Worm (Caenorhabditis elegans) whole organism, mixed stage, embryonic: ENCODE data around the gene ttr-5.

Experiments
- bed-3 ChIP-seq: fragments of 200-800 bp; sonication (Bioruptor generic); optimal IDR thresholded peaks from 3 replicates; lab custom pipeline; 2018; ENCODE audit warnings: mild to moderate bottlenecking, missing genetic modification characterization, moderate library complexity, missing compliant biosample characterization
- blmp-1 ChIP-seq: fragments of 150-350 bp; optimal IDR thresholded peaks from 2 replicates; lab custom pipeline; 2014; ENCODE audit warnings: missing biosample characterization, missing genetic modification characterization
- ceh-39 ChIP-seq: fragments of 150-350 bp; optimal IDR thresholded peaks from 2 replicates; lab custom pipeline; 2014; ENCODE audit warnings: missing biosample characterization, missing genetic modification characterization
- ceh-43 ChIP-seq: fragments of 200-800 bp; sonication (Bioruptor generic); optimal IDR thresholded peaks from 2 replicates; lab custom pipeline; 2018; ENCODE audit warnings: mild to moderate bottlenecking, missing genetic modification characterization, moderate library complexity, missing compliant biosample characterization
- ceh-83 ChIP-seq: fragments of 200-800 bp; sonication (Bioruptor generic); optimal IDR thresholded peaks from 2 replicates; lab custom pipeline; 2018; ENCODE audit warnings: mild to moderate bottlenecking, missing genetic modification characterization, missing compliant biosample characterization
- ces-1 ChIP-seq: fragments of 150-350 bp; optimal IDR thresholded peaks from 2 replicates; lab custom pipeline; 2014; ENCODE audit warnings: missing biosample characterization, missing genetic modification reagents, missing genetic modification characterization
- cnd-1 ChIP-seq: fragments of 200-800 bp; sonication (Bioruptor generic); optimal IDR thresholded peaks from 2 replicates; lab custom pipeline; 2018; ENCODE audit warnings: mild to moderate bottlenecking, missing genetic modification characterization, missing compliant biosample characterization
- drap-1 ChIP-seq: fragments of 200-800 bp; sonication (Bioruptor generic); optimal IDR thresholded peaks from 3 replicates; lab custom pipeline; 2018; ENCODE audit warnings: mild to moderate bottlenecking, missing genetic modification characterization, missing compliant biosample characterization
- elt-1 ChIP-seq: sonication (generic microtip); optimal IDR thresholded peaks from 2 replicates; lab custom pipeline; 2017; ENCODE audit warnings: missing genetic modification characterization, mild to moderate bottlenecking, missing compliant biosample characterization, antibody characterized with exemption, moderate library complexity, borderline replicate concordance; ENCODE audit not compliant: insufficient read depth
- elt-3 ChIP-seq: fragments of 150-350 bp; optimal IDR thresholded peaks from 2 replicates; lab custom pipeline; 2014; ENCODE audit warnings: missing biosample characterization, missing genetic modification characterization
- flh-1 ChIP-seq: fragments of 200-800 bp; sonication (Bioruptor generic); optimal IDR thresholded peaks from 2 replicates; lab custom pipeline; 2018; ENCODE audit warnings: mild to moderate bottlenecking, missing genetic modification characterization, moderate library complexity, missing compliant biosample characterization
- ham-2 ChIP-seq: fragments of 200-800 bp; sonication (Bioruptor generic); optimal IDR thresholded peaks from 2 replicates; lab custom pipeline; 2018; ENCODE audit warnings: mild to moderate bottlenecking, missing genetic modification characterization, missing compliant biosample characterization
- hlh-1 ChIP-seq: fragments of 150-350 bp; optimal IDR thresholded peaks from 2 replicates; lab custom pipeline; 2014; ENCODE audit warnings: missing biosample characterization, missing genetic modification reagents, missing genetic modification characterization
- lin-13 ChIP-seq: fragments of 150-350 bp; optimal IDR thresholded peaks from 2 replicates; lab custom pipeline; 2014; ENCODE audit warnings: missing biosample characterization, missing genetic modification characterization
- lin-32 ChIP-seq: fragments of 200-800 bp; sonication (Bioruptor generic); optimal IDR thresholded peaks from 2 replicates; lab custom pipeline; 2018; ENCODE audit warnings: mild to moderate bottlenecking, missing genetic modification characterization, missing compliant biosample characterization
- lsy-2 ChIP-seq: fragments of 150-350 bp; optimal IDR thresholded peaks from 2 replicates; lab custom pipeline; 2014; ENCODE audit warnings: missing biosample characterization, missing genetic modification characterization
- mab-5 ChIP-seq: fragments of 150-350 bp; optimal IDR thresholded peaks from 2 replicates; lab custom pipeline; 2014; ENCODE audit warnings: missing biosample characterization, missing genetic modification characterization
- mep-1 ChIP-seq: fragments of 150-350 bp; optimal IDR thresholded peaks from 2 replicates; lab custom pipeline; 2017; ENCODE audit warnings: missing biosample characterization, missing genetic modification reagents, missing genetic modification characterization, inconsistent platforms
- mls-2 ChIP-seq: sonication (generic microtip); optimal IDR thresholded peaks from 2 replicates; lab custom pipeline; 2016; ENCODE audit warnings: mild to moderate bottlenecking, missing genetic modification characterization, moderate library complexity, missing compliant biosample characterization
- nhr-12 ChIP-seq: fragments of 150-350 bp; optimal IDR thresholded peaks from 2 replicates; lab custom pipeline; 2014; ENCODE audit warnings: missing biosample characterization, missing genetic modification characterization
- nhr-2 ChIP-seq: fragments of 150-350 bp; optimal IDR thresholded peaks from 2 replicates; lab custom pipeline; 2014; ENCODE audit warnings: missing biosample characterization, missing genetic modification characterization
- nhr-237 ChIP-seq: fragments of 150-350 bp; optimal IDR thresholded peaks from 2 replicates; lab custom pipeline; 2014; ENCODE audit warnings: missing biosample characterization, missing genetic modification characterization
- nhr-28 ChIP-seq: fragments of 150-350 bp; optimal IDR thresholded peaks from 2 replicates; lab custom pipeline; 2014; ENCODE audit warnings: missing biosample characterization, missing genetic modification characterization
- nhr-76 ChIP-seq: sonication (generic microtip); optimal IDR thresholded peaks from 2 replicates; lab custom pipeline; 2017; ENCODE audit warnings: missing biosample characterization, missing genetic modification characterization
- pha-4 ChIP-seq: fragments of 150-350 bp; optimal IDR thresholded peaks from 2 replicates; lab custom pipeline; 2018; ENCODE audit warnings: missing biosample characterization, missing genetic modification reagents, missing genetic modification characterization
- snpc-4 ChIP-seq: fragments of 150-350 bp; optimal IDR thresholded peaks from 2 replicates; lab custom pipeline; 2014; ENCODE audit warnings: missing biosample characterization, missing genetic modification characterization
- sptf-1 ChIP-seq: sonication (generic microtip); optimal IDR thresholded peaks from 2 replicates; lab custom pipeline; 2017; ENCODE audit warnings: mild to moderate bottlenecking, missing genetic modification characterization, moderate library complexity, missing compliant biosample characterization
- tbx-8 ChIP-seq: fragments of 200-800 bp; sonication (Bioruptor generic); optimal IDR thresholded peaks from 2 replicates; lab custom pipeline; 2018; ENCODE audit warnings: mild to moderate bottlenecking, missing genetic modification characterization, moderate library complexity, missing compliant biosample characterization
- unc-120 ChIP-seq: sonication (generic microtip); optimal IDR thresholded peaks from 2 replicates; lab custom pipeline; 2017; ENCODE audit warnings: missing genetic modification characterization, missing compliant biosample characterization; ENCODE audit not compliant: poor library complexity, severe bottlenecking
- unc-39 ChIP-seq: fragments of 150-350 bp; optimal IDR thresholded peaks from 2 replicates; lab custom pipeline; 2014; ENCODE audit warnings: missing biosample characterization, missing genetic modification characterization
- unc-62 ChIP-seq: fragments of 150-350 bp; optimal IDR thresholded peaks from 2 replicates; lab custom pipeline; 2014; ENCODE audit warnings: missing biosample characterization, missing genetic modification reagents, missing genetic modification characterization
- zip-8 ChIP-seq: fragments of 150-350 bp; optimal IDR thresholded peaks from 2 replicates; lab custom pipeline; 2014; ENCODE audit warnings: missing biosample characterization, missing genetic modification characterization
- ztf-11 ChIP-seq: fragments of 150-350 bp; optimal IDR thresholded peaks from 2 replicates; lab custom pipeline; 2014; ENCODE audit warnings: missing biosample characterization, missing genetic modification characterization

The ttr-5 gene

DNA sequence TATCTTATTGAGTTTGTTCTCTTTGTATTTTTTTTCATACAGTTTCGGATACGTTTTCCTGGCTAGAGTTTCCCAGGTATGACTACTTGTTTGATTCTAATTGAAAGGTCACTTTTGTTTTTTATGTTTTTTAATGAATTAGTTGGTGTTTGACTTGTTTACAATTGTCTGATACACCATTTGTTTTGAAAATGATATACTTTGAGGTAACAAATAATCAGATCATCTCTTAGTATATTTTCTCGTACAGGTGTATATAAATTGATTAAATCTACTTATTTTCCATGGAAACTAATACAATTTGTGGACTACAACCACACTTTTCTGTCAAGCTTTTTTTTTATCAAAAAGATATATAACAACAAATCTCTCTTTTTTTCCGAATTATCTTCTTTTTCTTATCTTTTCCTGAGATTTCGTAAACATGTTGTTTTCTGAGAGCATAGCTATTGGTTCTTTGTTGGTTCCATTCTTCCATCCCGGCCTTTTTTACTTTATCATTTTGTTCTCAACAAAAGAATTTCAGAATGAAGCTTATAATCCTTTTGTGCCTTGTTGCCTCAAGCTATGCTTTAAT, at the start of gene ttr-5:
TSS of gene ttr-5 (plus strand) at position 527 of the 577 bp plus-strand sequence.
- no peak for TF ChIP-seq ham-2 (GFP tag; lab: Kevin White, UChicago)
- TF ChIP-seq hlh-1 (tag; lab: Kevin White, UChicago), result no peak
- TF ChIP-seq nhr-12 (tag; lab: Kevin White, UChicago), result no peak
- no peak for TF ChIP-seq mep-1
- no peak for TF ChIP-seq nhr-2 (tag; lab: Kevin White, UChicago)
- TF ChIP-seq flh-1, result no peak
- no peak for TF ChIP-seq zip-8
- TF ChIP-seq nhr-28 (tag; lab: Kevin White, UChicago), result no peak
- no peak for TF ChIP-seq mab-5 (tag; lab: Kevin White, UChicago)
- no peak for TF ChIP-seq ceh-83 (GFP tag; lab: Kevin White, UChicago)
- TF ChIP-seq nhr-237 (tag; lab: Kevin White, UChicago), result no peak
- no peak for TF ChIP-seq elt-1 (tag; lab: Kevin White, UChicago)
- no peak for TF ChIP-seq unc-39 (tag; lab: Kevin White, UChicago)
- no peak for TF ChIP-seq unc-62 (GFP tag; lab: Kevin White, UChicago)
- no peak for TF ChIP-seq tbx-8 (GFP tag; lab: Kevin White, UChicago)
- no peak for TF ChIP-seq snpc-4 (tag; lab: Kevin White, UChicago)
- no peak for TF ChIP-seq ceh-43 (GFP tag; lab: Kevin White, UChicago)
- no peak for TF ChIP-seq sptf-1 (tag; lab: Kevin White, UChicago)
- no peak for TF ChIP-seq nhr-76 (tag; lab: Kevin White, UChicago)
- no peak for TF ChIP-seq cnd-1 (tag; lab: Kevin White, UChicago)

DNA sequence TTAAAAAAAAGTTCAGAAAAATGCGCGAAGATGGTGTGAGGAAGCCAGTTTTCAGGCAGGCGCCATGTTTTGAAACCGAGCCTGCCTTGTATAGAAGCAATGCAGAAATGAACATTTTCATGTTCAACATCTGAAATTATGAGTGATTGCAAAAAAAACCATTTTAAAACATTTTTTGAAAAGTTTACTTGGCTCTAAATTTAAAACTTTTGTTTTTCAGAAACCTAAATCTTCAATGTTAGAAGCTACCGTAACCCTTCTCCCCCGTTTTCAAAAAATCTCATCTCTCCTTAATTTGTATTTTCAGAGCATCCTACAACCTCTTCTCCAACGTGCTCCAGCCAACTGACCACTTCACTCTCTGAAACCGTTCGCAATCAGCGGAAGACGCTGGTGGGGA, 48.6 kb upstream of the ttr-5 start, which contains the start of gene fozi-1:
TSS of gene fozi-1 (plus strand) at position 301 of the 400 bp plus-strand sequence.
- TF ChIP-seq cnd-1 (tag; lab: Kevin White, UChicago) (no peak), nhr-237 (tag; lab: Kevin White, UChicago) (no peak), mab-5 (tag; lab: Kevin White, UChicago) (no peak), mls-2 (tag; lab: Kevin White, UChicago) (no peak), pha-4 (tag; lab: Kevin White, UChicago) (no peak), lin-13 (tag; lab: Kevin White, UChicago) (no peak), nhr-12 (tag; lab: Kevin White, UChicago) (no peak), blmp-1 (tag; lab: Kevin White, UChicago) (no peak), ham-2 (GFP tag; lab: Kevin White, UChicago) (no peak), elt-3 (tag; lab: Kevin White, UChicago) (no peak), lsy-2 (tag; lab: Kevin White, UChicago) (no peak), bed-3 (GFP tag; lab: Kevin White, UChicago) (no peak), drap-1 (GFP tag; lab: Kevin White, UChicago) (no peak), ztf-11 (tag; lab: Kevin White, UChicago) (no peak), ceh-83 (GFP tag; lab: Kevin White, UChicago) (no peak), ceh-43 (GFP tag; lab: Kevin White, UChicago) (no peak), nhr-2 (tag; lab: Kevin White, UChicago) (no peak), unc-120 (tag; lab: Kevin White, UChicago) (no peak), unc-39 (tag; lab: Kevin White, UChicago) (no peak)

DNA sequence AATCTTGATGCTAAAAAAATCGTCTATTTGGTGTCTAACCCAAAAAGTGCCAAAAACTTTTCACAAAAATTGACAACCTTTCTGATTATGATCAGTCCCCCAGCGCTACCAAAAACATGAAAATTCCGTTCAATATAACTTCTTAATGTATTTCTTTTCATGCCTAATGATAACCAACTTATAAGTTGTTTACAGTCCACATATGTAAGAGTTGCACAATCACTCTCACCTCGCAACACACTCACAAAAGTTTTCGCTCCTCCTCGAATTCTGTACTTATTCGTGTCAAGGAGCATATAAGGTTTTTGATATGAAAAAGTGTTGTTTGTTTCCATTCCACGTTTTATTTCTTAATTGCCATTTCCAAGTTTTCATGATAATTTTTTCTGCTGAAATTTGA, 41.6 kb upstream of the ttr-5 start:
- TF ChIP-seq lsy-2 (tag; lab: Kevin White, UChicago), result no peak
- TF ChIP-seq ces-1 (GFP tag; lab: Kevin White, UChicago), result no peak
- no peak for TF ChIP-seq mep-1
- no peak for TF ChIP-seq ceh-39 (tag; lab: Kevin White, UChicago)
- no peak for TF ChIP-seq elt-3 (tag; lab: Kevin White, UChicago)
- no peak for TF ChIP-seq elt-1 (tag; lab: Kevin White, UChicago)
- no peak for TF ChIP-seq mls-2 (tag; lab: Kevin White, UChicago)
- no peak for TF ChIP-seq unc-39 (tag; lab: Kevin White, UChicago)
- TF ChIP-seq nhr-76 (tag; lab: Kevin White, UChicago), result no peak
- no peak for TF ChIP-seq hlh-1 (tag; lab: Kevin White, UChicago)
- no peak for TF ChIP-seq tbx-8 (GFP tag; lab: Kevin White, UChicago)
- TF ChIP-seq bed-3 (GFP tag; lab: Kevin White, UChicago), result no peak
- no peak for TF ChIP-seq lin-32
- no peak for TF ChIP-seq nhr-28 (tag; lab: Kevin White, UChicago)
- TF ChIP-seq cnd-1 (tag; lab: Kevin White, UChicago), result no peak
- TF ChIP-seq zip-8, result no peak
- TF ChIP-seq sptf-1 (tag; lab: Kevin White, UChicago), result no peak
- no peak for TF ChIP-seq snpc-4 (tag; lab: Kevin White, UChicago)
- TF ChIP-seq nhr-2 (tag; lab: Kevin White, UChicago), result no peak
- TF ChIP-seq unc-120 (tag; lab: Kevin White, UChicago), result no peak
- TF ChIP-seq, all 35 proteins: peak for 0
